Worm (Caenorhabditis elegans): ENCODE data around the gene lys-5.

- TF ChIP-seq ref-1 (GFP tag; conservative IDR thresholded peaks at IDR 0.05), result no peak
- no peak for TF ChIP-seq ztf-23 (GFP tag; IDR thresholded peaks at IDR 0.05)
- TF ChIP-seq flt-1 (GFP tag; IDR thresholded peaks at IDR 0.05), result no peak
- no peak for TF ChIP-seq tab-1 (GFP tag; IDR thresholded peaks at IDR 0.05)
- no peak for TF ChIP-seq cog-1 (tag; optimal IDR thresholded peaks at IDR 0.05)
- no peak for TF ChIP-seq ztf-29 (GFP tag; IDR thresholded peaks at IDR 0.05)
- TF ChIP-seq T22C8.4 (GFP tag; IDR thresholded peaks at IDR 0.05), result no peak
Measured at ce11 chrIV:11592165-11592564, 33.2 kb downstream of the lys-5 start, which contains the start of gene spe-36.
